Fruit fly (Drosophila melanogaster) whole organism, wandering third instar larva: ENCODE results near the gene CG3430.

ENCODE experiments used
- CG32264 ChIP-seq: fragments of 200-800 bp; sonication (Bioruptor generic); optimal IDR thresholded peaks from 2 replicates; lab custom pipeline; 2016; ENCODE audit warnings: missing biosample characterization, missing genetic modification characterization
- Dfd ChIP-seq: fragments of >200 bp; optimal IDR thresholded peaks from 2 replicates; lab custom pipeline; 2017; ENCODE audit warnings: missing biosample characterization, missing genetic modification characterization
- Hr78 ChIP-seq: fragments of >200 bp; optimal IDR thresholded peaks from 2 replicates; lab custom pipeline; 2017; ENCODE audit warnings: missing biosample characterization, missing genetic modification characterization
- Hr83 ChIP-seq: fragments of 200-300 bp; sonication (Bioruptor generic); optimal IDR thresholded peaks from 2 replicates; lab custom pipeline; 2016; ENCODE audit warnings: missing biosample characterization, mild to moderate bottlenecking, missing genetic modification characterization, moderate library complexity; ENCODE audit not compliant: poor library complexity, severe bottlenecking
- Mio ChIP-seq: sonication (Bioruptor generic); optimal IDR thresholded peaks from 2 replicates; lab custom pipeline; 2016; ENCODE audit warnings: missing biosample characterization, missing genetic modification characterization
- Myc ChIP-seq: fragments of >200 bp; optimal IDR thresholded peaks from 2 replicates; lab custom pipeline; 2017
- Rel ChIP-seq, 2 experiments: fragments of 200-800 bp; sonication (Bioruptor generic) in 1 of 2; optimal IDR thresholded peaks; 2 replicates in 1 of 2; 3 replicates in 1 of 2; lab custom pipeline; 2016 to 2019; ENCODE audit warnings: mild to moderate bottlenecking in 2 of 2, missing biosample characterization in 2 of 2, missing genetic modification characterization in 2 of 2, moderate library complexity in 1 of 2
- br ChIP-seq: fragments of 200-800 bp; sonication (Bioruptor generic); optimal IDR thresholded peaks from 2 replicates; lab custom pipeline; 2016; ENCODE audit warnings: missing biosample characterization, missing genetic modification characterization
- brk ChIP-seq: fragments of 200-800 bp; sonication (Bioruptor generic); optimal IDR thresholded peaks from 2 replicates; lab custom pipeline; 2016; ENCODE audit warnings: missing biosample characterization, mild to moderate bottlenecking, missing genetic modification characterization
- ey ChIP-seq: fragments of 200-800 bp; sonication (Bioruptor generic); optimal IDR thresholded peaks from 2 replicates; lab custom pipeline; 2016; ENCODE audit warnings: missing biosample characterization, missing genetic modification characterization
- foxo ChIP-seq, 2 experiments: fragments of 200-800 bp; sonication (Bioruptor generic); optimal IDR thresholded peaks; 2 replicates in 1 of 2; 3 replicates in 1 of 2; lab custom pipeline; 2016 to 2017; ENCODE audit warnings: missing biosample characterization in 2 of 2, missing genetic modification characterization in 2 of 2
- h ChIP-seq: fragments of 200-800 bp; sonication (Bioruptor generic); optimal IDR thresholded peaks from 3 replicates; lab custom pipeline; 2016; ENCODE audit warnings: missing biosample characterization, mild to moderate bottlenecking, missing genetic modification characterization
- pan ChIP-seq: fragments of >200 bp; optimal IDR thresholded peaks from 2 replicates; lab custom pipeline; 2017
- usp ChIP-seq: fragments of >200 bp; optimal IDR thresholded peaks from 2 replicates; lab custom pipeline; 2017; ENCODE audit warnings: missing biosample characterization, missing genetic modification characterization

DNA sequence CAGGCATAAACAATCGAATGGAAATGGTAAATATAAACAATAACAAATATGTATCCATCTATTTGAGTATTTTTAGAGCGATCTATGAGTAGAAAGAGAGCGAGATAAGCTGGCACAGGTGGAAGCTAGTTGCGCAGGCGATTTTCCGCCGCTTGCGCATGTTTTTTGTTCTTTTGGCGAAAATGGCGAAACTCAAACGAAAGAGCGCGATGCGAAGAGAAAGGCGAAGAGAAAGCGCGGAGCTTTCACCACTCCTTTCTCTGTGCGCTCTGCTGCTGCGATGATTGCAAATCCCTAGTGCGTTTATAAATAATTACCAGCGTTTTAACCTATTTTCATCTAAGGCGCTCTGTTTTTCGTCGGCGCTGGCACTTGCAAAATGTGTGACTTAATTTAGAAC is 15.1 kb upstream of the CG3430 start:
- TF ChIP-seq br (GFP tag; lab: Kevin White, UChicago) (no peak), Mio (GFP tag; lab: Kevin White, UChicago) (no peak), usp (GFP tag; lab: Kevin White, UChicago) (no peak), Hr83 (GFP tag; lab: Kevin White, UChicago) (no peak), Rel (GFP tag; optimal IDR thresholded peaks at IDR 0.05; lab: Kevin White, UChicago) (no peak), Rel (tag; optimal IDR thresholded peaks at IDR 0.05; lab: Kevin White, UChicago) (no peak), brk (no peak), Dfd (GFP tag; lab: Kevin White, UChicago) (no peak), Myc (lab: Kevin White, UChicago) (no peak), pan (lab: Kevin White, UChicago) (no peak), foxo (GFP tag; optimal IDR thresholded peaks at IDR 0.05; lab: Kevin White, UChicago) (no peak), ey (GFP tag; lab: Kevin White, UChicago) (no peak), Hr78 (GFP tag; lab: Kevin White, UChicago) (no peak), CG32264 (GFP tag; lab: Kevin White, UChicago) (no peak), h (GFP tag; lab: Kevin White, UChicago) (no peak)
